Fruit fly (Drosophila melanogaster) whole organism, wandering third instar larva: ENCODE results near the gene shps.

Source experiments
- Abd-B ChIP-seq: fragments of >200 bp; optimal IDR thresholded peaks from 2 replicates; lab custom pipeline; 2017; ENCODE audit warnings: missing biosample characterization, missing genetic modification characterization
- Dif ChIP-seq: fragments of 200-275, 200-300 bp; sonication (Bioruptor generic); optimal IDR thresholded peaks from 2 replicates; lab custom pipeline; 2018; ENCODE audit warnings: missing biosample characterization, missing genetic modification characterization; ENCODE audit not compliant: partially characterized antibody
- Mio ChIP-seq: sonication (Bioruptor generic); optimal IDR thresholded peaks from 2 replicates; lab custom pipeline; 2016; ENCODE audit warnings: missing biosample characterization, missing genetic modification characterization
- OdsH ChIP-seq: fragments of 200-800 bp; sonication (Bioruptor generic); optimal IDR thresholded peaks from 2 replicates; lab custom pipeline; 2016; ENCODE audit warnings: missing biosample characterization, mild to moderate bottlenecking, missing genetic modification characterization
- Rel ChIP-seq, 2 experiments: fragments of 200-800 bp; sonication (Bioruptor generic) in 1 of 2; optimal IDR thresholded peaks; 2 replicates in 1 of 2; 3 replicates in 1 of 2; lab custom pipeline; 2016 to 2019; ENCODE audit warnings: mild to moderate bottlenecking in 2 of 2, missing biosample characterization in 2 of 2, missing genetic modification characterization in 2 of 2, moderate library complexity in 1 of 2
- Sp1 ChIP-seq: fragments of 200-800 bp; sonication (Bioruptor generic); optimal IDR thresholded peaks from 3 replicates; lab custom pipeline; 2019; ENCODE audit warnings: missing biosample characterization, mild to moderate bottlenecking, missing genetic modification characterization, moderate library complexity
- brk ChIP-seq: fragments of 200-800 bp; sonication (Bioruptor generic); optimal IDR thresholded peaks from 2 replicates; lab custom pipeline; 2016; ENCODE audit warnings: missing biosample characterization, mild to moderate bottlenecking, missing genetic modification characterization
- fru ChIP-seq: fragments of 200-800 bp; sonication (Bioruptor generic); optimal IDR thresholded peaks from 3 replicates; lab custom pipeline; 2016; ENCODE audit warnings: missing biosample characterization, mild to moderate bottlenecking, missing genetic modification characterization
- pan ChIP-seq: fragments of >200 bp; optimal IDR thresholded peaks from 2 replicates; lab custom pipeline; 2017
- psq ChIP-seq: fragments of 200-800 bp; sonication (Bioruptor generic); optimal IDR thresholded peaks from 3 replicates; lab custom pipeline; 2017; ENCODE audit warnings: missing biosample characterization, mild to moderate bottlenecking, missing genetic modification characterization, moderate library complexity
- tai ChIP-seq: sonication (Bioruptor generic); optimal IDR thresholded peaks from 2 replicates; lab custom pipeline; 2016; ENCODE audit warnings: missing biosample characterization, missing genetic modification characterization
- usp ChIP-seq: fragments of >200 bp; optimal IDR thresholded peaks from 2 replicates; lab custom pipeline; 2017; ENCODE audit warnings: missing biosample characterization, missing genetic modification characterization
- woc ChIP-seq: sonication (Bioruptor generic); optimal IDR thresholded peaks from 2 replicates; lab custom pipeline; 2016; ENCODE audit warnings: missing biosample characterization, mild to moderate bottlenecking, missing genetic modification characterization

- TF ChIP-seq Abd-B (GFP tag; lab: Kevin White, UChicago) (no peak), Dif (GFP tag; lab: Kevin White, UChicago) (no peak), pan (lab: Kevin White, UChicago) (no peak), brk (no peak), Rel (GFP tag; optimal IDR thresholded peaks at IDR 0.05; lab: Kevin White, UChicago) (no peak), Rel (tag; optimal IDR thresholded peaks at IDR 0.05; lab: Kevin White, UChicago) (no peak), OdsH (GFP tag; lab: Kevin White, UChicago) (no peak), psq (no peak), usp (GFP tag; lab: Kevin White, UChicago) (no peak), Mio (no peak), woc (no peak), Sp1 (no peak), fru (GFP tag; lab: Kevin White, UChicago) (no peak), tai (no peak)
These were observed 49.4 kb upstream of the shps start, which contains the start of gene Spase22-23 for dm6 chr3R:24229870-24230422.
